Fruit fly (Drosophila melanogaster) whole organism: ENCODE measurements around the gene PIG-Wb.

ENCODE experiments used
- CG8478 ChIP-seq: fragments of >200 bp; optimal IDR thresholded peaks from 2 replicates; lab custom pipeline; 2018; ENCODE audit warnings: inconsistent platforms
- Dll ChIP-seq: fragments of >200 bp; optimal IDR thresholded peaks from 2 replicates; lab custom pipeline; 2017
- EcR ChIP-seq, 2 experiments: fragments of >200 bp; optimal IDR thresholded peaks; 2 replicates each; lab custom pipeline; 2017; ENCODE audit warnings: missing biosample characterization in 2 of 2, missing genetic modification characterization in 2 of 2, missing genetic modification reagents in 2 of 2
- pan ChIP-seq: fragments of >200 bp; optimal IDR thresholded peaks from 2 replicates; lab custom pipeline; 2017
- psq ChIP-seq: fragments of >200 bp; optimal IDR thresholded peaks from 2 replicates; lab custom pipeline; 2017
- usp ChIP-seq: fragments of >200 bp; optimal IDR thresholded peaks from 2 replicates; lab custom pipeline; 2017; ENCODE audit warnings: missing biosample characterization, missing genetic modification characterization, mixed read lengths

Gene PIG-Wb

dm6 chr3L:1730873-1731272 lies 7.0 kb downstream of the PIG-Wb start, which contains the start of gene drpr:
Gene drpr, minus strand, starts transcription at chr3L:1731107.
- TF ChIP-seq usp (GFP tag; lab: Kevin White, UChicago) (no peak), EcR (GFP tag; optimal IDR thresholded peaks at IDR 0.05; lab: Kevin White, UChicago) (no peak), CG8478 (no peak), Dll (lab: Kevin White, UChicago) (no peak), psq (lab: Kevin White, UChicago) (no peak), pan (lab: Kevin White, UChicago) (no peak)

- TF ChIP-seq Dll (lab: Kevin White, UChicago) (no peak), EcR (GFP tag; optimal IDR thresholded peaks at IDR 0.05; lab: Kevin White, UChicago) (no peak), CG8478 (no peak), usp (GFP tag; lab: Kevin White, UChicago) (no peak), pan (lab: Kevin White, UChicago) (no peak), psq (lab: Kevin White, UChicago) (no peak)
Measured at dm6 chr3L:1730160-1730595, 7.7 kb downstream of the PIG-Wb start.

dm6 chr3L:1729380-1730159 lies 8.3 kb downstream of the PIG-Wb start:
- TF ChIP-seq EcR (GFP tag; optimal IDR thresholded peaks at IDR 0.05; lab: Kevin White, UChicago): no peak
- no peak for TF ChIP-seq CG8478
- TF ChIP-seq psq (lab: Kevin White, UChicago): no peak
- TF ChIP-seq Dll (lab: Kevin White, UChicago): no peak
- no peak for TF ChIP-seq pan (lab: Kevin White, UChicago)
- no peak for TF ChIP-seq usp (GFP tag; lab: Kevin White, UChicago)

- no peak for TF ChIP-seq psq (lab: Kevin White, UChicago)
- no peak for TF ChIP-seq CG8478
- no peak for TF ChIP-seq usp (GFP tag; lab: Kevin White, UChicago)
- TF ChIP-seq EcR (GFP tag; optimal IDR thresholded peaks at IDR 0.05; lab: Kevin White, UChicago): no peak
- TF ChIP-seq pan (lab: Kevin White, UChicago): no peak
- TF ChIP-seq Dll (lab: Kevin White, UChicago): no peak
Measured at dm6 chr3L:1727431-1727830, 10.5 kb downstream of the PIG-Wb start.

dm6 chr3L:1726747-1727146 lies 11.2 kb downstream of the PIG-Wb start:
- TF ChIP-seq pan (lab: Kevin White, UChicago): no peak
- TF ChIP-seq EcR (GFP tag; optimal IDR thresholded peaks at IDR 0.05; lab: Kevin White, UChicago): no peak
- TF ChIP-seq Dll (lab: Kevin White, UChicago): no peak
- no peak for TF ChIP-seq CG8478
- TF ChIP-seq psq (lab: Kevin White, UChicago): no peak
- no peak for TF ChIP-seq usp (GFP tag; lab: Kevin White, UChicago)

- no peak for TF ChIP-seq EcR (GFP tag; optimal IDR thresholded peaks at IDR 0.05; lab: Kevin White, UChicago)
- TF ChIP-seq CG8478: no peak
- no peak for TF ChIP-seq psq (lab: Kevin White, UChicago)
- TF ChIP-seq usp (GFP tag; lab: Kevin White, UChicago): no peak
- no peak for TF ChIP-seq Dll (lab: Kevin White, UChicago)
- TF ChIP-seq pan (lab: Kevin White, UChicago): no peak
Measured at dm6 chr3L:1724090-1724489, 13.8 kb downstream of the PIG-Wb start, which contains the start of gene CG12035. Gene CG12035, plus strand, starts transcription at chr3L:1724390.

dm6 chr3L:1723053-1723452 lies 14.9 kb downstream of the PIG-Wb start, which contains the start of gene CG18171:
Gene CG18171, minus strand, starts transcription at chr3L:1723153.
- TF ChIP-seq Dll (lab: Kevin White, UChicago) (no peak), EcR (GFP tag; optimal IDR thresholded peaks at IDR 0.05; lab: Kevin White, UChicago) (no peak), CG8478 (no peak), psq (lab: Kevin White, UChicago) (no peak), usp (GFP tag; lab: Kevin White, UChicago) (no peak), pan (lab: Kevin White, UChicago) (no peak)

dm6 chr3L:1711218-1711617 lies 26.7 kb downstream of the PIG-Wb start:
- TF ChIP-seq Dll (lab: Kevin White, UChicago) (no peak), usp (GFP tag; lab: Kevin White, UChicago) (no peak), EcR (GFP tag; optimal IDR thresholded peaks at IDR 0.05; lab: Kevin White, UChicago) (no peak), CG8478 (no peak), psq (lab: Kevin White, UChicago) (no peak), pan (lab: Kevin White, UChicago) (no peak)

dm6 chr3L:1710562-1710961 lies 27.3 kb downstream of the PIG-Wb start:
- TF ChIP-seq pan (lab: Kevin White, UChicago): no peak

dm6 chr3L:1709161-1709560 lies 28.7 kb downstream of the PIG-Wb start:
- TF ChIP-seq Dll (lab: Kevin White, UChicago): no peak
- TF ChIP-seq pan (lab: Kevin White, UChicago): no peak
- TF ChIP-seq EcR (GFP tag; optimal IDR thresholded peaks at IDR 0.05; lab: Kevin White, UChicago): no peak
- no peak for TF ChIP-seq usp (GFP tag; lab: Kevin White, UChicago)
- TF ChIP-seq psq (lab: Kevin White, UChicago): no peak
- TF ChIP-seq CG8478: no peak

dm6 chr3L:1702367-1702927 lies 35.5 kb downstream of the PIG-Wb start, which contains the start of gene CG13931:
Gene CG13931, minus strand, starts transcription at chr3L:1702407.
- TF ChIP-seq usp (GFP tag; lab: Kevin White, UChicago): no peak
- TF ChIP-seq CG8478: no peak
- no peak for TF ChIP-seq pan (lab: Kevin White, UChicago)
- no peak for TF ChIP-seq Dll (lab: Kevin White, UChicago)
- TF ChIP-seq psq (lab: Kevin White, UChicago): no peak
- TF ChIP-seq EcR (GFP tag; optimal IDR thresholded peaks at IDR 0.05; lab: Kevin White, UChicago): no peak
